Worm (Caenorhabditis elegans) whole organism, L2 larva: ENCODE measurements around the gene mccc-2.
A peak's percentile ranks its signal among the peaks of the same experiment; 100 is the strongest.

Experiments
- C34F6.9 ChIP-seq: fragments of 150-350 bp; optimal IDR thresholded peaks from 2 replicates; lab custom pipeline; 2014; ENCODE audit warnings: missing biosample characterization, missing genetic modification characterization
- F13H6.1 ChIP-seq: sonication (generic microtip); optimal IDR thresholded peaks from 2 replicates; lab custom pipeline; 2016; ENCODE audit warnings: missing genetic modification characterization, missing compliant biosample characterization
- R02D3.7 ChIP-seq: fragments of 150-350 bp; optimal IDR thresholded peaks from 2 replicates; lab custom pipeline; 2014; ENCODE audit warnings: missing biosample characterization, missing genetic modification characterization
- Y55F3AM.14 ChIP-seq: fragments of 200-800 bp; sonication (Bioruptor generic); optimal IDR thresholded peaks from 2 replicates; lab custom pipeline; 2018; ENCODE audit warnings: mild to moderate bottlenecking, missing genetic modification characterization, missing compliant biosample characterization
- ZK546.5 ChIP-seq: sonication (generic microtip); optimal IDR thresholded peaks from 2 replicates; lab custom pipeline; 2017; ENCODE audit warnings: missing biosample characterization, missing genetic modification characterization
- alr-1 ChIP-seq: fragments of 150-350 bp; optimal IDR thresholded peaks from 2 replicates; lab custom pipeline; 2014; ENCODE audit warnings: missing biosample characterization, missing genetic modification characterization
- aly-2 ChIP-seq: fragments of 150-350 bp; optimal IDR thresholded peaks from 2 replicates; lab custom pipeline; 2014; ENCODE audit warnings: missing biosample characterization, missing genetic modification characterization
- ama-1 ChIP-seq: fragments of 150-350 bp; optimal IDR thresholded peaks from 2 replicates; lab custom pipeline; 2018; ENCODE audit warnings: inconsistent platforms
- blmp-1 ChIP-seq: sonication (generic microtip); optimal IDR thresholded peaks from 2 replicates; lab custom pipeline; 2017; ENCODE audit warnings: missing genetic modification characterization, mild to moderate bottlenecking, missing compliant biosample characterization, antibody characterized with exemption, moderate library complexity; ENCODE audit not compliant: insufficient read depth
- ceh-16 ChIP-seq: fragments of 150-350 bp; optimal IDR thresholded peaks from 2 replicates; lab custom pipeline; 2014; ENCODE audit warnings: missing biosample characterization, missing genetic modification characterization
- ceh-82 ChIP-seq: fragments of 150-350 bp; optimal IDR thresholded peaks from 2 replicates; lab custom pipeline; 2014; ENCODE audit warnings: missing biosample characterization, missing genetic modification characterization
- crh-2 ChIP-seq: sonication (generic microtip); optimal IDR thresholded peaks from 2 replicates; lab custom pipeline; 2017; ENCODE audit warnings: missing biosample characterization, missing genetic modification characterization
- dmd-4 ChIP-seq: sonication (generic microtip); optimal IDR thresholded peaks from 2 replicates; lab custom pipeline; 2017; ENCODE audit warnings: missing biosample characterization, missing genetic modification characterization
- egl-27 ChIP-seq: sonication (generic microtip); optimal IDR thresholded peaks from 3 replicates; lab custom pipeline; 2017; ENCODE audit warnings: missing biosample characterization, missing genetic modification reagents, missing genetic modification characterization
- elt-1 ChIP-seq: fragments of 150-350 bp; optimal IDR thresholded peaks from 2 replicates; lab custom pipeline; 2014; ENCODE audit warnings: missing biosample characterization, missing genetic modification characterization
- elt-3 ChIP-seq: sonication (generic microtip); optimal IDR thresholded peaks from 2 replicates; lab custom pipeline; 2017; ENCODE audit warnings: missing biosample characterization, missing genetic modification characterization
- fos-1 ChIP-seq: fragments of 150-350 bp; optimal IDR thresholded peaks from 2 replicates; lab custom pipeline; 2014; ENCODE audit warnings: missing biosample characterization, missing genetic modification characterization
- gmeb-1 ChIP-seq: fragments of 150-350 bp; optimal IDR thresholded peaks from 2 replicates; lab custom pipeline; 2014; ENCODE audit warnings: missing biosample characterization, missing genetic modification characterization
- lin-11 ChIP-seq: fragments of 150-350 bp; sonication (generic microtip); optimal IDR thresholded peaks from 2 replicates; lab custom pipeline; 2014; ENCODE audit warnings: missing biosample characterization, missing genetic modification characterization, inconsistent platforms, mixed read lengths
- lin-13 ChIP-seq: fragments of 150-350 bp; optimal IDR thresholded peaks from 2 replicates; lab custom pipeline; 2014; ENCODE audit warnings: missing biosample characterization, missing genetic modification reagents, missing genetic modification characterization
- lin-39 ChIP-seq: fragments of 150-350 bp; optimal IDR thresholded peaks from 2 replicates; lab custom pipeline; 2014; ENCODE audit warnings: missing biosample characterization, missing genetic modification reagents, missing genetic modification characterization
- lsy-2 ChIP-seq, 2 experiments: fragments of 150-350 bp in 1 of 2; sonication (generic microtip) in 1 of 2; optimal IDR thresholded peaks; 2 replicates each; lab custom pipeline; 2014 to 2017; ENCODE audit warnings: missing biosample characterization in 2 of 2, missing genetic modification characterization in 2 of 2
- mab-5 ChIP-seq: fragments of 150-350 bp; optimal IDR thresholded peaks from 2 replicates; lab custom pipeline; 2014; ENCODE audit warnings: missing biosample characterization, missing genetic modification characterization
- mbf-1 ChIP-seq: sonication (generic microtip); optimal IDR thresholded peaks from 2 replicates; lab custom pipeline; 2017; ENCODE audit warnings: missing biosample characterization, missing genetic modification characterization
- mdl-1 ChIP-seq, 2 experiments: fragments of 150-350 bp in 1 of 2; sonication (generic microtip) in 1 of 2; optimal IDR thresholded peaks; 2 replicates each; lab custom pipeline; 2017; ENCODE audit warnings: missing biosample characterization in 2 of 2, missing genetic modification characterization in 2 of 2
- nhr-10 ChIP-seq: sonication (generic microtip); optimal IDR thresholded peaks from 2 replicates; lab custom pipeline; 2017; ENCODE audit warnings: missing biosample characterization, missing genetic modification characterization
- nhr-11 ChIP-seq: fragments of 150-350 bp; optimal IDR thresholded peaks from 2 replicates; lab custom pipeline; 2014; ENCODE audit warnings: missing biosample characterization, missing genetic modification characterization
- nhr-12 ChIP-seq: fragments of 150-350 bp; optimal IDR thresholded peaks from 2 replicates; lab custom pipeline; 2014; ENCODE audit warnings: missing biosample characterization, missing genetic modification characterization
- nhr-129 ChIP-seq: fragments of 150-350 bp; optimal IDR thresholded peaks from 2 replicates; lab custom pipeline; 2014; ENCODE audit warnings: missing biosample characterization, missing genetic modification characterization
- nhr-21 ChIP-seq: fragments of 150-350 bp; optimal IDR thresholded peaks from 2 replicates; lab custom pipeline; 2014; ENCODE audit warnings: missing biosample characterization, missing genetic modification characterization
- nhr-23 ChIP-seq: fragments of 150-350 bp; optimal IDR thresholded peaks from 2 replicates; lab custom pipeline; 2014; ENCODE audit warnings: missing biosample characterization, missing genetic modification reagents, missing genetic modification characterization
- nhr-237 ChIP-seq: fragments of 150-350 bp; optimal IDR thresholded peaks from 2 replicates; lab custom pipeline; 2014; ENCODE audit warnings: missing biosample characterization, missing genetic modification characterization
- nhr-25 ChIP-seq: fragments of 150-350 bp; sonication (generic microtip); optimal IDR thresholded peaks from 3 replicates; lab custom pipeline; 2014; ENCODE audit warnings: missing biosample characterization, missing genetic modification characterization
- nhr-6 ChIP-seq: fragments of 150-350 bp; optimal IDR thresholded peaks from 2 replicates; lab custom pipeline; 2014; ENCODE audit warnings: missing biosample characterization, missing genetic modification characterization
- nhr-77 ChIP-seq: fragments of 150-350 bp; optimal IDR thresholded peaks from 2 replicates; lab custom pipeline; 2014; ENCODE audit warnings: missing biosample characterization, missing genetic modification characterization
- peb-1 ChIP-seq: fragments of 150-350 bp; optimal IDR thresholded peaks from 2 replicates; lab custom pipeline; 2014; ENCODE audit warnings: missing biosample characterization, missing genetic modification characterization
- sem-4 ChIP-seq: fragments of 150-350 bp; optimal IDR thresholded peaks from 2 replicates; lab custom pipeline; 2014; ENCODE audit warnings: missing biosample characterization, missing genetic modification reagents, missing genetic modification characterization
- skn-1 ChIP-seq: sonication (generic microtip); optimal IDR thresholded peaks from 2 replicates; lab custom pipeline; 2017; ENCODE audit warnings: missing biosample characterization, missing genetic modification characterization
- sma-3 ChIP-seq: sonication (generic microtip); optimal IDR thresholded peaks from 2 replicates; lab custom pipeline; 2016; ENCODE audit warnings: missing genetic modification reagents, missing genetic modification characterization, missing compliant biosample characterization
- sma-9 ChIP-seq, 2 experiments: fragments of 150-350 bp in 1 of 2; sonication (generic microtip) in 1 of 2; optimal IDR thresholded peaks; 2 replicates each; lab custom pipeline; 2014 to 2016; ENCODE audit warnings: missing genetic modification characterization in 2 of 2, mild to moderate bottlenecking in 1 of 2, missing biosample characterization in 1 of 2, missing compliant biosample characterization in 1 of 2, missing genetic modification reagents in 1 of 2, moderate library complexity in 1 of 2
- snpc-4 ChIP-seq: fragments of 150-350 bp; optimal IDR thresholded peaks from 2 replicates; lab custom pipeline; 2014; ENCODE audit warnings: missing biosample characterization, missing genetic modification characterization
- unc-39 ChIP-seq: fragments of 150-350 bp; optimal IDR thresholded peaks from 2 replicates; lab custom pipeline; 2014; ENCODE audit warnings: missing biosample characterization, missing genetic modification characterization
- unc-55 ChIP-seq: fragments of 150-350 bp; sonication (generic microtip); optimal IDR thresholded peaks from 3 replicates; lab custom pipeline; 2014; ENCODE audit warnings: missing biosample characterization, missing genetic modification reagents, missing genetic modification characterization
- unc-62 ChIP-seq: fragments of 150-350 bp; optimal IDR thresholded peaks from 2 replicates; lab custom pipeline; 2014; ENCODE audit warnings: missing biosample characterization, missing genetic modification reagents, missing genetic modification characterization
- zag-1 ChIP-seq: fragments of 150-350 bp; optimal IDR thresholded peaks from 2 replicates; lab custom pipeline; 2014; ENCODE audit warnings: missing biosample characterization, missing genetic modification characterization
- ztf-1 ChIP-seq: fragments of 200-800 bp; sonication (Bioruptor generic); conservative IDR thresholded peaks from 2 replicates; pipeline ENCODE4 v1.3.6; 2022; ENCODE audit warnings: missing genetic modification characterization, missing compliant biosample characterization
- ztf-11 ChIP-seq: sonication (generic microtip); optimal IDR thresholded peaks from 2 replicates; lab custom pipeline; 2017; ENCODE audit warnings: missing biosample characterization, missing genetic modification characterization
- ztf-4 ChIP-seq: fragments of 150-350 bp; optimal IDR thresholded peaks from 2 replicates; lab custom pipeline; 2014; ENCODE audit warnings: missing biosample characterization, missing genetic modification characterization

Gene mccc-2

ce11 chrIII:9058959-9059534 is 30.1 kb downstream of the mccc-2 start, which contains the start of gene gst-1:
TSS of gene gst-1 (plus strand) at chrIII:9059331.
- TF ChIP-seq blmp-1 (no peak), elt-3 (tag; lab: Kevin White, UChicago) (no peak), nhr-77 (tag; lab: Kevin White, UChicago) (no peak), lsy-2 (tag; optimal IDR thresholded peaks at IDR 0.05; lab: Kevin White, UChicago) (peak in 1 of 2 experiments; percentile 40), ceh-16 (tag; lab: Kevin White, UChicago) (no peak), fos-1 (peak; percentile 16), ztf-11 (no peak), ztf-1 (GFP tag; lab: Robert Waterston, UW) (no peak), nhr-23 (no peak), skn-1 (tag; lab: Kevin White, UChicago) (peak; percentile 97), nhr-237 (tag; lab: Kevin White, UChicago) (no peak), R02D3.7 (tag; lab: Kevin White, UChicago) (no peak), lin-11 (tag; lab: Kevin White, UChicago) (no peak), gmeb-1 (no peak), C34F6.9 (peak; percentile 41), mab-5 (tag; lab: Kevin White, UChicago) (no peak), nhr-6 (tag; lab: Kevin White, UChicago) (no peak), sma-9 (GFP tag; optimal IDR thresholded peaks at IDR 0.05; lab: Kevin White, UChicago) (peak; percentile 62), sma-9 (tag; optimal IDR thresholded peaks at IDR 0.05; lab: Kevin White, UChicago) (no peak), F13H6.1 (no peak), nhr-21 (tag; lab: Kevin White, UChicago) (no peak), crh-2 (tag; lab: Kevin White, UChicago) (peak; percentile 84), sma-3 (GFP tag; lab: Kevin White, UChicago) (no peak), aly-2 (tag; lab: Kevin White, UChicago) (no peak), ZK546.5 (tag; lab: Kevin White, UChicago) (no peak), mbf-1 (tag; lab: Kevin White, UChicago) (no peak), nhr-129 (tag; lab: Kevin White, UChicago) (no peak), zag-1 (tag; lab: Kevin White, UChicago) (no peak), unc-55 (GFP tag; lab: Kevin White, UChicago) (no peak), lin-39 (tag; lab: Kevin White, UChicago) (no peak), mdl-1 (tag; optimal IDR thresholded peaks at IDR 0.05; lab: Kevin White, UChicago) (no peak), nhr-10 (no peak), ceh-82 (tag; lab: Kevin White, UChicago) (no peak), dmd-4 (tag; lab: Kevin White, UChicago) (no peak), snpc-4 (tag; lab: Kevin White, UChicago) (no peak), nhr-25 (no peak), Y55F3AM.14 (no peak), nhr-12 (tag; lab: Kevin White, UChicago) (no peak), ama-1 (peak; percentile 80), peb-1 (no peak), nhr-11 (tag; lab: Kevin White, UChicago) (no peak), alr-1 (tag; lab: Kevin White, UChicago) (no peak), elt-1 (tag; lab: Kevin White, UChicago) (no peak), sem-4 (tag; lab: Kevin White, UChicago) (no peak), unc-39 (tag; lab: Kevin White, UChicago) (no peak), unc-62 (GFP tag; lab: Kevin White, UChicago) (no peak), egl-27 (tag; lab: Kevin White, UChicago) (no peak), lin-13 (GFP tag; lab: Kevin White, UChicago) (no peak), ztf-4 (tag; lab: Kevin White, UChicago) (no peak)
